Fruit fly (Drosophila melanogaster): ENCODE measurements around the gene CG16952.

CG16952 gene

DNA sequence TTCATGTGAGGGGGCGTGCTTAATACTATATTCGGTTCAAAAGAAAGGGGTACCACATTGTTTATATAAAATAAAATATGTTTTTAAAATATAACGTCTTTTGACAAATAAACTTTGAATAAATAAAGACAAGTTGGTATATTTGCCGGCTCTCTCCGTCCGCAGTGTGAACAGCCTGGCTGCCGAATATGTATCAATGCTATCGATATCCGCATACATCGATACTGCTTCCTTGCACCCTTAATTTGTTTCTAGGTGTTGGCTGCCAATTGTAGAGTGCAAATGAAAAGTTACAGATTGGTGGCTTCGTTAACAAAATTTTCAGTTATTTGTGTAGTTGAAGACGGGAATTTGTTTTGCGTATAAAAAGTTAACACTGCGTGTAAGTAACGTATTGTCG is 10.1 kb upstream of the CG16952 start, which contains the start of gene Gbeta13F (continued):
- TF ChIP-seq pan (optimal IDR thresholded peaks at IDR 0.05) (no peak), pan (GFP tag; optimal IDR thresholded peaks at IDR 0.05 in 1 of 2, IDR thresholded peaks at IDR 0.05 in 1 of 2) (peak in 1 of 2 experiments; percentile 21), HLH4C (GFP tag; IDR thresholded peaks at IDR 0.05; ENCODE audit: partially characterized antibody) (peak; percentile 59), Sry-δ (GFP tag; optimal IDR thresholded peaks at IDR 0.05) (peak; percentile 45), Gug (GFP tag; IDR thresholded peaks at IDR 0.05) (peak; percentile 31; the same call in 1 of the 4 replicates), stwl (tag; optimal IDR thresholded peaks at IDR 0.05) (peak; percentile 33), prd (optimal IDR thresholded peaks at IDR 0.05) (no peak), prd (GFP tag; IDR thresholded peaks at IDR 0.05) (peak; percentile 41; the same call in 1 of the 3 replicates), phol (tag; optimal IDR thresholded peaks at IDR 0.05) (no peak), CG6791 (GFP tag; IDR thresholded peaks at IDR 0.05; ENCODE audit: partially characterized antibody) (peak; percentile 79), Hr78 (GFP tag; optimal IDR thresholded peaks at IDR 0.05) (no peak), Bgb (GFP tag; IDR thresholded peaks at IDR 0.05; ENCODE audit: partially characterized antibody) (peak; percentile 59), vvl (GFP tag; IDR thresholded peaks at IDR 0.05) (peak; percentile 24; the same call in 1 of the 2 replicates), scrt (GFP tag; optimal IDR thresholded peaks at IDR 0.05) (no peak), salm (tag; optimal IDR thresholded peaks at IDR 0.05) (no peak), pzg (GFP tag; optimal IDR thresholded peaks at IDR 0.05) (peak; percentile 51), CG9727 (GFP tag; optimal IDR thresholded peaks at IDR 0.05) (no peak), CG8281 (tag; optimal IDR thresholded peaks at IDR 0.05) (no peak), sens (GFP tag) (peak; percentile 17), CG2116 (GFP tag; optimal IDR thresholded peaks at IDR 0.05) (peak; percentile 96), al (GFP tag; IDR thresholded peaks at IDR 0.05) (no peak), Optix (GFP tag; IDR thresholded peaks at IDR 0.05) (no peak), Ptx1 (GFP tag; IDR thresholded peaks at IDR 0.05) (peak; percentile 57), row (GFP tag; IDR thresholded peaks at IDR 0.05) (peak; percentile 58), CG32532 (GFP tag; IDR thresholded peaks at IDR 0.05) (peak; percentile 56), MBD-R2 (GFP tag; IDR thresholded peaks at IDR 0.05) (peak; percentile 8; the same call in 1 of the 2 replicates), knrl (GFP tag; IDR thresholded peaks at IDR 0.05; ENCODE audit: partially characterized antibody) (peak; percentile 42; the same call in 2 of the 3 replicates), MTF-1 (GFP tag; optimal IDR thresholded peaks at IDR 0.05; ENCODE audit: borderline replicate concordance) (no peak), CG7357 (GFP tag; IDR thresholded peaks at IDR 0.05) (peak; percentile 94), C15 (GFP tag; IDR thresholded peaks at IDR 0.05) (no peak), CG17612 (GFP tag; IDR thresholded peaks at IDR 0.05) (no peak), CG8290 (GFP tag; optimal IDR thresholded peaks at IDR 0.05) (no peak), CG8290 (tag; optimal IDR thresholded peaks at IDR 0.05) (peak in 1 of 2 experiments; percentile 66), Atf6 (GFP tag; IDR thresholded peaks at IDR 0.05) (no peak), Oaz (GFP tag; IDR thresholded peaks at IDR 0.05) (no peak)

DNA sequence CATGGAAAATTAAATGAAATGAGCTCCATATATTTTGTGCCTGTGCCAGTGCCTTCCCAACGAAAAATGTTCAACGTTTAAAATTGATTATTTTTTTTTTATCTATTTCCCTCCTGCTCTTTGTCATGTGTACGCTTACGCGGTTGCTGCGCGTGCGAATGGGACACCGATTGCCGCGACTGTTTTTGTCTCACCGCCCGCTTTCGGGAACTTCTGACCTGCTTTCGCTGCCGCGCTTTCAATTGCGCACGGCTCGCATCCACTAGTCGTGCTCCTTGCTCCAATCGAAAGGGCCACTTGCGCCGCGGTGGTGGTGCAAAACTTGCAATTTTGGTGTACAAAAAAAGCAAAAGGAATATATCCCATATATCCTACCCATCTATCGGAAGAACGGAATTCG is 9.5 kb upstream of the CG16952 start:
- peak; percentile 26 for TF ChIP-seq CG10147 (GFP tag; optimal IDR thresholded peaks at IDR 0.05)
- TF ChIP-seq CG2129 (GFP tag; IDR thresholded peaks at IDR 0.05; ENCODE audit: partially characterized antibody) = no peak
- peak; percentile 16 for TF ChIP-seq CoRest (tag; optimal IDR thresholded peaks at IDR 0.05)
- TF ChIP-seq rib (GFP tag; IDR thresholded peaks at IDR 0.05) = peak; percentile 53; the same call in 1 of the 2 replicates
- TF ChIP-seq CG11085 (GFP tag; IDR thresholded peaks at IDR 0.05) = no peak
- TF ChIP-seq CG10267 (tag; optimal IDR thresholded peaks at IDR 0.05) = no peak
- TF ChIP-seq tup (GFP tag; optimal IDR thresholded peaks at IDR 0.05) = no peak
- TF ChIP-seq mirr (GFP tag; optimal IDR thresholded peaks at IDR 0.05) = peak; percentile 20
- no peak for TF ChIP-seq sna (GFP tag; IDR thresholded peaks at IDR 0.05; ENCODE audit: partially characterized antibody)
- no peak for TF ChIP-seq CG15011 (GFP tag; optimal IDR thresholded peaks at IDR 0.05)
- peak; percentile 31; the same call in 1 of the 2 replicates for TF ChIP-seq CG17328 (GFP tag; IDR thresholded peaks at IDR 0.05)
- TF ChIP-seq Bgb (GFP tag; IDR thresholded peaks at IDR 0.05; ENCODE audit: partially characterized antibody) = peak; percentile 56; the same call in 1 of the 2 replicates
- TF ChIP-seq zfh2 (GFP tag; optimal IDR thresholded peaks at IDR 0.05) = no peak
- TF ChIP-seq CG17361 (GFP tag; IDR thresholded peaks at IDR 0.05) = no peak
- TF ChIP-seq CG42726 (GFP tag; IDR thresholded peaks at IDR 0.05; ENCODE audit: partially characterized antibody) = peak; percentile 79; the same call in 1 of the 2 replicates
- no peak for TF ChIP-seq CG17829 (tag; optimal IDR thresholded peaks at IDR 0.05)
- no peak for TF ChIP-seq bab2 (GFP tag; optimal IDR thresholded peaks at IDR 0.05)
- TF ChIP-seq dati (GFP tag; IDR thresholded peaks at IDR 0.05) = no peak

All from whole organism, embryonic.